Worm (Caenorhabditis elegans) whole organism, L1 larva: ENCODE results near the gene F58E2.3.

Source experiments
- C04F5.9 ChIP-seq: sonication (generic microtip); optimal IDR thresholded peaks from 2 replicates; lab custom pipeline; 2016; ENCODE audit warnings: missing genetic modification characterization, missing compliant biosample characterization
- C16A3.4 ChIP-seq: fragments of 150-350 bp; optimal IDR thresholded peaks from 2 replicates; lab custom pipeline; 2014; ENCODE audit warnings: missing biosample characterization, missing genetic modification characterization
- C34B4.2 ChIP-seq: sonication (generic microtip); optimal IDR thresholded peaks from 2 replicates; lab custom pipeline; 2017; ENCODE audit warnings: mild to moderate bottlenecking, missing genetic modification characterization, missing compliant biosample characterization
- F16B12.6 ChIP-seq: fragments of 150-350 bp; optimal IDR thresholded peaks from 2 replicates; lab custom pipeline; 2014; ENCODE audit warnings: missing biosample characterization, missing genetic modification characterization
- aly-2 ChIP-seq: fragments of 150-350 bp; optimal IDR thresholded peaks from 2 replicates; lab custom pipeline; 2014; ENCODE audit warnings: missing biosample characterization, missing genetic modification characterization
- ama-1 ChIP-seq: fragments of 150-350 bp; optimal IDR thresholded peaks from 2 replicates; lab custom pipeline; 2014
- ceh-8 ChIP-seq: fragments of 200-800 bp; sonication (Bioruptor generic); optimal IDR thresholded peaks from 2 replicates; lab custom pipeline; 2018; ENCODE audit warnings: mild to moderate bottlenecking, missing genetic modification characterization, moderate library complexity, missing compliant biosample characterization
- ceh-82 ChIP-seq, 3 experiments: fragments of 150-350 bp in 1 of 3; sonication (generic microtip) in 2 of 3; optimal IDR thresholded peaks; 2 replicates each; lab custom pipeline; 2014 to 2017; ENCODE audit warnings: missing biosample characterization in 3 of 3, missing genetic modification characterization in 3 of 3
- ceh-88 ChIP-seq: fragments of 200-800 bp; sonication (Bioruptor generic); IDR thresholded peaks from 2 replicates; pipeline ENCODE4 v1.3.6; 2022; ENCODE audit warnings: missing genetic modification characterization, missing compliant biosample characterization
- ces-1 ChIP-seq: fragments of 150-350 bp; optimal IDR thresholded peaks from 2 replicates; lab custom pipeline; 2014; ENCODE audit warnings: missing biosample characterization, missing genetic modification reagents, missing genetic modification characterization
- dpl-1 ChIP-seq, 3 experiments: fragments of 150-350 bp in 2 of 3; sonication (generic microtip) in 1 of 3; optimal IDR thresholded peaks; 2 replicates each; lab custom pipeline; 2014 to 2017; ENCODE audit warnings: missing biosample characterization in 3 of 3, missing genetic modification characterization in 3 of 3, missing genetic modification reagents in 3 of 3
- dsc-1 ChIP-seq: sonication (generic microtip); optimal IDR thresholded peaks from 2 replicates; lab custom pipeline; 2016; ENCODE audit warnings: mild to moderate bottlenecking, missing genetic modification characterization, missing compliant biosample characterization
- efl-1 ChIP-seq, 4 experiments: fragments of 150-350 bp; optimal IDR thresholded peaks in 3 of 4; peaks in 1 of 4; 1 replicate in 1 of 4; 2 replicates in 3 of 4; lab custom pipeline; 2014; ENCODE audit warnings: missing biosample characterization in 2 of 4, missing genetic modification characterization in 2 of 4, missing genetic modification reagents in 2 of 4
- efl-3 ChIP-seq: fragments of 200-800 bp; sonication (Bioruptor generic); optimal IDR thresholded peaks from 2 replicates; lab custom pipeline; 2018; ENCODE audit warnings: mild to moderate bottlenecking, missing genetic modification characterization, missing compliant biosample characterization
- egl-13 ChIP-seq: sonication (generic microtip); optimal IDR thresholded peaks from 2 replicates; lab custom pipeline; 2016; ENCODE audit warnings: missing genotype, missing genetic modification reagents, missing genetic modification characterization, missing compliant biosample characterization
- egl-27 ChIP-seq, 2 experiments: fragments of 150-350 bp in 1 of 2; sonication (generic microtip); optimal IDR thresholded peaks; 3 replicates each; lab custom pipeline; 2017 to 2018; ENCODE audit warnings: missing biosample characterization in 2 of 2, missing genetic modification characterization in 2 of 2, missing genetic modification reagents in 2 of 2
- elt-3 ChIP-seq, 6 experiments: fragments of 150-350 bp in 1 of 6; sonication (generic microtip); optimal IDR thresholded peaks; 2 replicates each; lab custom pipeline; 2017 to 2018; ENCODE audit warnings: missing biosample characterization in 6 of 6, missing genetic modification characterization in 6 of 6, inconsistent platforms in 1 of 6
- ets-5 ChIP-seq: fragments of 200-800 bp; sonication (Bioruptor generic); IDR thresholded peaks from 2 replicates; pipeline ENCODE4 v1.3.6; 2022; ENCODE audit warnings: missing genetic modification characterization, missing compliant biosample characterization
- fkh-10 ChIP-seq: sonication (generic microtip); optimal IDR thresholded peaks from 2 replicates; lab custom pipeline; 2017; ENCODE audit warnings: missing biosample characterization, missing genetic modification reagents, missing genetic modification characterization
- fkh-4 ChIP-seq: sonication (generic microtip); optimal IDR thresholded peaks from 2 replicates; lab custom pipeline; 2016; ENCODE audit warnings: missing compliant biosample characterization, missing genetic modification characterization, borderline replicate concordance
- hpl-2 ChIP-seq: fragments of 150-350 bp; optimal IDR thresholded peaks from 2 replicates; lab custom pipeline; 2014; ENCODE audit warnings: missing biosample characterization, missing genetic modification reagents, missing genetic modification characterization
- irx-1 ChIP-seq: sonication (generic microtip); optimal IDR thresholded peaks from 2 replicates; lab custom pipeline; 2016; ENCODE audit warnings: missing genetic modification characterization, missing compliant biosample characterization
- jun-1 ChIP-seq: fragments of 150-350 bp; optimal IDR thresholded peaks from 2 replicates; lab custom pipeline; 2014; ENCODE audit warnings: missing biosample characterization, missing genetic modification reagents, missing genetic modification characterization
- lin-14 ChIP-seq: fragments of 200-800 bp; sonication (Bioruptor generic); optimal IDR thresholded peaks from 2 replicates; lab custom pipeline; 2018; ENCODE audit warnings: mild to moderate bottlenecking, missing genetic modification characterization, moderate library complexity, missing compliant biosample characterization
- lin-35 ChIP-seq, 2 experiments: fragments of 150-350 bp; optimal IDR thresholded peaks; 2 replicates each; lab custom pipeline; 2014; ENCODE audit warnings: missing biosample characterization in 2 of 2, missing genetic modification characterization in 2 of 2, missing genetic modification reagents in 2 of 2
- lin-39 ChIP-seq: fragments of 150-350 bp; optimal IDR thresholded peaks from 2 replicates; lab custom pipeline; 2014; ENCODE audit warnings: missing biosample characterization, missing genetic modification reagents, missing genetic modification characterization
- lsy-2 ChIP-seq, 2 experiments: fragments of 150-350 bp; optimal IDR thresholded peaks; 2 replicates each; lab custom pipeline; 2014; ENCODE audit warnings: missing biosample characterization in 2 of 2, missing genetic modification characterization in 2 of 2
- mab-9 ChIP-seq: fragments of 200-800 bp; sonication (Bioruptor generic); IDR thresholded peaks from 2 replicates; pipeline ENCODE4 v1.3.6; 2022; ENCODE audit warnings: missing genetic modification reagents, missing genetic modification characterization, missing compliant biosample characterization
- mdl-1 ChIP-seq, 2 experiments: fragments of 150-350 bp; optimal IDR thresholded peaks; 2 replicates each; lab custom pipeline; 2014 to 2017; ENCODE audit warnings: missing biosample characterization in 2 of 2, missing genetic modification characterization in 2 of 2, inconsistent platforms in 1 of 2
- mep-1 ChIP-seq: fragments of 150-350 bp; optimal IDR thresholded peaks from 2 replicates; lab custom pipeline; 2014; ENCODE audit warnings: missing biosample characterization, missing genetic modification characterization
- nhr-12 ChIP-seq: sonication (generic microtip); optimal IDR thresholded peaks from 2 replicates; lab custom pipeline; 2017; ENCODE audit warnings: missing biosample characterization, missing genetic modification characterization
- nhr-19 ChIP-seq: fragments of 200-800 bp; sonication (Bioruptor generic); conservative IDR thresholded peaks from 2 replicates; pipeline ENCODE4 v1.3.6; 2022; ENCODE audit warnings: missing genetic modification characterization, missing compliant biosample characterization
- nhr-20 ChIP-seq: sonication (generic microtip); optimal IDR thresholded peaks from 2 replicates; lab custom pipeline; 2016; ENCODE audit warnings: mild to moderate bottlenecking, missing genetic modification characterization, missing compliant biosample characterization
- nhr-71 ChIP-seq: sonication (generic microtip); optimal IDR thresholded peaks from 2 replicates; lab custom pipeline; 2016; ENCODE audit warnings: mild to moderate bottlenecking, missing genetic modification characterization, moderate library complexity, missing compliant biosample characterization
- nhr-77 ChIP-seq: fragments of 150-350 bp; optimal IDR thresholded peaks from 2 replicates; lab custom pipeline; 2014; ENCODE audit warnings: missing biosample characterization, missing genetic modification characterization
- nhr-85 ChIP-seq: sonication (generic microtip); peaks from one replicate; lab custom pipeline; 2016; ENCODE audit warnings: missing genetic modification characterization, inconsistent platforms, missing compliant biosample characterization
- nhr-90 ChIP-seq: sonication (generic microtip); optimal IDR thresholded peaks from 2 replicates; lab custom pipeline; 2016; ENCODE audit warnings: mild to moderate bottlenecking, missing genetic modification characterization, missing compliant biosample characterization; ENCODE audit not compliant: poor library complexity
- pag-3 ChIP-seq: sonication (generic microtip); optimal IDR thresholded peaks from 2 replicates; lab custom pipeline; 2017; ENCODE audit warnings: missing genetic modification characterization, mild to moderate bottlenecking, missing compliant biosample characterization, antibody characterized with exemption, borderline replicate concordance; ENCODE audit not compliant: insufficient read depth
- pax-3 ChIP-seq: fragments of 200-800 bp; sonication (Bioruptor generic); optimal IDR thresholded peaks from 2 replicates; lab custom pipeline; 2018; ENCODE audit warnings: mild to moderate bottlenecking, missing genetic modification characterization, moderate library complexity, missing compliant biosample characterization
- pqm-1 ChIP-seq: sonication (generic microtip); optimal IDR thresholded peaks from 3 replicates; lab custom pipeline; 2017; ENCODE audit warnings: missing biosample characterization, missing genetic modification characterization
- snpc-4 ChIP-seq: fragments of 150-350 bp; optimal IDR thresholded peaks from 2 replicates; lab custom pipeline; 2014; ENCODE audit warnings: missing biosample characterization, missing genetic modification characterization
- sox-4 ChIP-seq: sonication (generic microtip); optimal IDR thresholded peaks from 2 replicates; lab custom pipeline; 2016; ENCODE audit warnings: missing genetic modification characterization, missing compliant biosample characterization
- sptf-1 ChIP-seq: fragments of 150-350 bp; optimal IDR thresholded peaks from 2 replicates; lab custom pipeline; 2014; ENCODE audit warnings: missing biosample characterization, missing genetic modification characterization
- sup-37 ChIP-seq: fragments of 200-800 bp; sonication (Bioruptor generic); optimal IDR thresholded peaks from 2 replicates; lab custom pipeline; 2018; ENCODE audit warnings: mild to moderate bottlenecking, missing genetic modification characterization, missing compliant biosample characterization
- swsn-7 ChIP-seq: sonication (generic microtip); optimal IDR thresholded peaks from 2 replicates; lab custom pipeline; 2016; ENCODE audit warnings: missing genetic modification characterization, missing compliant biosample characterization
- tbx-2 ChIP-seq: sonication (generic microtip); optimal IDR thresholded peaks from 2 replicates; lab custom pipeline; 2016; ENCODE audit warnings: missing genetic modification characterization, missing compliant biosample characterization
- tlp-1 ChIP-seq: fragments of 150-350 bp; optimal IDR thresholded peaks from 2 replicates; lab custom pipeline; 2014; ENCODE audit warnings: missing biosample characterization, missing genetic modification characterization
- unc-130 ChIP-seq: fragments of 150-350 bp; optimal IDR thresholded peaks from 2 replicates; lab custom pipeline; 2017; ENCODE audit warnings: missing biosample characterization, missing genetic modification characterization, inconsistent platforms
- unc-62 ChIP-seq: fragments of 150-350 bp; optimal IDR thresholded peaks from 2 replicates; lab custom pipeline; 2014; ENCODE audit warnings: missing biosample characterization, missing genetic modification reagents, missing genetic modification characterization
- unc-98 ChIP-seq: fragments of 200-800 bp; sonication (Bioruptor generic); IDR thresholded peaks from 2 replicates; pipeline ENCODE4 v1.3.6; 2022; ENCODE audit warnings: missing genetic modification characterization, missing compliant biosample characterization
- zag-1 ChIP-seq: fragments of 150-350 bp; optimal IDR thresholded peaks from 2 replicates; lab custom pipeline; 2014; ENCODE audit warnings: missing biosample characterization, missing genetic modification characterization
- zip-4 ChIP-seq: fragments of 200-800 bp; sonication (Bioruptor generic); optimal IDR thresholded peaks from 2 replicates; lab custom pipeline; 2018; ENCODE audit warnings: mild to moderate bottlenecking, missing genetic modification characterization, moderate library complexity, missing compliant biosample characterization
- ztf-11 ChIP-seq, 2 experiments: sonication (generic microtip); optimal IDR thresholded peaks; 2 replicates each; lab custom pipeline; 2016 to 2017; ENCODE audit warnings: missing genetic modification characterization in 2 of 2, missing biosample characterization in 1 of 2, missing compliant biosample characterization in 1 of 2

Gene F58E2.3

DNA sequence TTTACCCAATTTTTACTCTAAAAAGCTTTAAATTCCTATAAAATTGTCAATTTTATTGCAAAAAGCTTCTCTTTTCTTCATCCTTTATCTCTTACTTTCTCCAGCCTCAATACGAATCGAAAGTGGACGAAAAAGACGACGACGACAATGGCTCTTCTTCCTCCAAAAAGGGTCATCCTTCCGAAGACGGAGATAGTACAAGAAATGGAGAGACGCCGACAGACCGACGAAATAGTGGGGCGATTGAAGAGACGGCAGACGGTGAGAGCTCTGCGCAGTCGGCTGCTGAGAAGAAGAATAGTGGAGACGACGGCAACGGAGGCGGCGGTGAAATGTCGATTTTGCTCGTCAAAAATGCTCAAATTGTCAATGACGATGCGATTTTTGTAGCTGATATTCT is 52.1 kb downstream of the F58E2.3 start (continued):
- no peak for TF ChIP-seq ets-5 (GFP tag; lab: Robert Waterston, UW)
- TF ChIP-seq pqm-1 (tag; lab: Kevin White, UChicago) = no peak
- peak; percentile 0 for TF ChIP-seq ceh-8 (GFP tag; lab: Kevin White, UChicago)
- TF ChIP-seq irx-1 (tag; lab: Kevin White, UChicago) = no peak
- TF ChIP-seq lin-35 (GFP tag; optimal IDR thresholded peaks at IDR 0.05; lab: Kevin White, UChicago) = peak; percentile 16 to 28
- TF ChIP-seq ces-1 = no peak
- peak; percentile 3 to 33 (median 29) for TF ChIP-seq dpl-1 (GFP tag; optimal IDR thresholded peaks at IDR 0.05; lab: Kevin White, UChicago)
- peak; percentile 84 for TF ChIP-seq lin-14
- TF ChIP-seq pax-3 = no peak
- TF ChIP-seq unc-98 (GFP tag; lab: Robert Waterston, UW) = no peak
- no peak for TF ChIP-seq egl-27 (tag; optimal IDR thresholded peaks at IDR 0.05; lab: Kevin White, UChicago)
- no peak for TF ChIP-seq tlp-1
- no peak for TF ChIP-seq nhr-12
- TF ChIP-seq ama-1 (lab: Kevin White, UChicago) = no peak
- TF ChIP-seq nhr-85 = no peak
- no peak for TF ChIP-seq nhr-20 (tag; lab: Kevin White, UChicago)
- peak; percentile 4 for TF ChIP-seq F16B12.6
- peak; percentile 63 for TF ChIP-seq tbx-2
- peak; percentile 1 for TF ChIP-seq nhr-90 (tag; lab: Kevin White, UChicago)
- peak; percentile 6 for TF ChIP-seq egl-13 (tag; lab: Kevin White, UChicago)
- no peak for TF ChIP-seq sptf-1 (tag; lab: Kevin White, UChicago)
- no peak for TF ChIP-seq efl-3 (GFP tag; lab: Kevin White, UChicago)
- TF ChIP-seq unc-62 (GFP tag; lab: Kevin White, UChicago) = no peak
- TF ChIP-seq sup-37 (GFP tag; lab: Kevin White, UChicago) = no peak
- TF ChIP-seq jun-1 (tag; lab: Kevin White, UChicago) = no peak
- no peak for TF ChIP-seq C04F5.9
- no peak for TF ChIP-seq unc-130 (tag; lab: Kevin White, UChicago)
- TF ChIP-seq swsn-7 (tag; lab: Kevin White, UChicago) = peak; percentile 76
- peak; percentile 64 for TF ChIP-seq nhr-71 (tag; lab: Kevin White, UChicago)
- no peak for TF ChIP-seq C34B4.2 (tag; lab: Kevin White, UChicago)
- no peak for TF ChIP-seq fkh-4 (tag; lab: Kevin White, UChicago)
- TF ChIP-seq ztf-11 (tag; optimal IDR thresholded peaks at IDR 0.05; lab: Kevin White, UChicago) = peak in 1 of 2 experiments; percentile 35
- TF ChIP-seq lin-39 = no peak
- peak; percentile 88 for TF ChIP-seq snpc-4 (tag; lab: Kevin White, UChicago)
- no peak for TF ChIP-seq mep-1 (tag; lab: Kevin White, UChicago)
- no peak for TF ChIP-seq zag-1 (tag; lab: Kevin White, UChicago)
- TF ChIP-seq hpl-2 = no peak
- TF ChIP-seq mdl-1 (tag; optimal IDR thresholded peaks at IDR 0.05; lab: Kevin White, UChicago) = peak in 1 of 2 experiments; percentile 41
- peak; percentile 8 for TF ChIP-seq fkh-10 (GFP tag; lab: Kevin White, UChicago)
- no peak for TF ChIP-seq sox-4 (tag; lab: Kevin White, UChicago)
- TF ChIP-seq ceh-88 (GFP tag; lab: Robert Waterston, UW) = no peak
- TF ChIP-seq zip-4 (GFP tag; lab: Kevin White, UChicago) = no peak
- TF ChIP-seq mab-9 (GFP tag; lab: Robert Waterston, UW) = no peak
- TF ChIP-seq C16A3.4 (tag; lab: Kevin White, UChicago) = no peak
- TF ChIP-seq efl-1 (optimal IDR thresholded peaks at IDR 0.05; lab: Kevin White, UChicago) = peak; percentile 76 to 91
- TF ChIP-seq efl-1 (GFP tag; optimal IDR thresholded peaks at IDR 0.05 in 1 of 2; lab: Kevin White, UChicago) = peak; percentile 26 to 89
- TF ChIP-seq dsc-1 = peak; percentile 33
- peak; percentile 37 to 66 (median 53) for TF ChIP-seq ceh-82 (tag; optimal IDR thresholded peaks at IDR 0.05; lab: Kevin White, UChicago)
- TF ChIP-seq elt-3 (tag; optimal IDR thresholded peaks at IDR 0.05; lab: Kevin White, UChicago) = no peak
- peak; percentile 31 to 60 for TF ChIP-seq lsy-2 (tag; optimal IDR thresholded peaks at IDR 0.05; lab: Kevin White, UChicago)
- TF ChIP-seq nhr-19 = peak; percentile 32
- no peak for TF ChIP-seq aly-2 (tag; lab: Kevin White, UChicago)
- TF ChIP-seq pag-3 = no peak
- no peak for TF ChIP-seq nhr-77 (tag; lab: Kevin White, UChicago)
